Worm (Caenorhabditis elegans): ENCODE data around the gene R144.6.
A peak's percentile ranks its signal among the peaks of the same experiment; 100 is the strongest.

Gene R144.6

DNA sequence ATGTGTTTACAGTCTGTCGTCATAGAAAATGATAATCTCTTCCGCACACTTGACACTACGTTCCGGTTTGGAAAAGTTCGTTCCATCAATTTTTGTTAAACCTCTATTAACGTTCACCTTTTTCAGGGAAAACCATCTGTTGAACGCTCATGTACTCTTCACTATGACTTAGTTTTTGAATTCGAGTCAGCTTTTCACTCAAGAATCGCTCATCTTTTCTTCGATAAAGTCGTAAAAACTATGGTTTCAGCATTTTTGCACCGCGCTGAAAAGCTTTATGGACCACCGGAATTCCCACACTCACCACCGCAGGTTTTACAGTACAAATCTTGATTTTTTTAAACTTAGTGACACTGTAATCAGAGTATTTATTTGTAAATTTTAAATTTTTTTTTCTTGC, 19.1 kb upstream of the R144.6 start:
- no peak for TF ChIP-seq nhr-41 (GFP tag; IDR thresholded peaks at IDR 0.05)
- TF ChIP-seq aha-1 (tag) = peak; percentile 92

DNA sequence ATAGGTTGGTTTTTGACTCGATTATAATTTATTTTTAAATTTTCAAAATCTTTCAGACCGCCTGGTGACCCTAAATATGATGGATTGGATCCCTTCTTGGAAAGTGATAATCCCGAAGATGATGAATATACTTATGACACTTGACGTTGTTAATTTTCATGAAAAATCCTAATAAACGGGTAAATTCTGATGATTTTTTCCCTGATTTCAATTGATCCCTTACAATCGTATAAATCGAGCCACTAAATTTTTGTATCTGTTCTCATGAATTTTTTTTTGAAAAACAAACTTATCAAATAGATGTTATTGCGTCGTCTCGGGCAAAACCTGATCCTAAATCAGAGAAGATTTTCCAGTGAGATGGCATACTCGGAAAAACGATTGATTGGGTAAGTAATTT, 18.4 kb upstream of the R144.6 start, which contains the start of gene R144.13:
TSS of gene R144.13 (plus strand) at position 301 of the 400 bp plus-strand sequence.
- no peak for TF ChIP-seq hlh-30 (tag; optimal IDR thresholded peaks at IDR 0.05; ENCODE audit: insufficient read depth)
- TF ChIP-seq aha-1 (tag) = peak; percentile 19

DNA sequence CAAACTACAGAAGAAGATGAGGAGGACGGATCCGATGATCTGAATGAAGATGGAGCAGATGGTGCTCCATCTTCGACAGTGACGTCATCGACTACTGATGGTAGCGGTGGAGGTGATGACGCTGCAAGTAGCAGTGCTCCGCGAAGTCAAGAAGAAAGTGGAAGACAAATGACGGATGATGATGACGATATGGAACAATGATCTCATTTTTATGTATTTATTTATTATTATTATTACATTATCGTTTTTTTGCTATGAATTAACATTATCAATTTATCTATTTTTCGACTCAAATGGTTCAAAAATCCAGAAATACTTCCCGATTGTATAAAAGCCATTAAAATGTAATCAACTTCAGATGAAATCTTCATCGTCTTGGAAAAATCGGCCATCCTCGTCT, 17.2 kb upstream of the R144.6 start, which contains the start of gene R144.3:
TSS of gene R144.3 (plus strand) at position 301 of the 400 bp plus-strand sequence.
- no peak for TF ChIP-seq gei-8 (GFP tag; optimal IDR thresholded peaks at IDR 0.05)
- TF ChIP-seq tag-97 (GFP tag; IDR thresholded peaks at IDR 0.05) = no peak
- TF ChIP-seq spr-3 (GFP tag; optimal IDR thresholded peaks at IDR 0.05) = no peak
- TF ChIP-seq nhr-102 (tag; optimal IDR thresholded peaks at IDR 0.05) = no peak
- TF ChIP-seq D1046.2 (GFP tag; IDR thresholded peaks at IDR 0.05) = no peak
- TF ChIP-seq lin-1 (GFP tag; IDR thresholded peaks at IDR 0.05) = no peak
- no peak for TF ChIP-seq zip-2 (tag; optimal IDR thresholded peaks at IDR 0.05)
- TF ChIP-seq Y48G9A.11 (GFP tag; IDR thresholded peaks at IDR 0.05) = no peak
- no peak for TF ChIP-seq lsy-2 (tag; optimal IDR thresholded peaks at IDR 0.05)
- TF ChIP-seq daf-12 (tag; optimal IDR thresholded peaks at IDR 0.05) = no peak

DNA sequence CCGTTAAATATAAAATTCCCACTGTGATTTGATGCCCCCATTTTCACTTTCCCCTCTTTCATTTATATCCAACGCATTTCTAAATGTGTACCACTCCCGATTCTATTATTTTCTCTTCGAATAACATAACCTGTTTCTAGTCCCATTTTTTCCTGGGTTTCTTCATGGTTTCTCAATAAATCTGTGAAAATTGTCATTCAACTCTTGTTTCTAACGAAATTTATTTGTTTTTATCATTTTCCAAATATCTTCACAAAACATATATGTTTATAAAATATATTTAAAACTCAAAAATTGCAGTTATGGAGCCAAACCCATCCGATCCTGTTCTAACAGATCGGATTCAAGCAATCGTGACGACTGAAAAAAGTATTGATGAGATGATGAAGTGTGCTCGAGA, 16.4 kb upstream of the R144.6 start, which contains the start of gene mdt-11:
TSS of gene mdt-11 (plus strand) at position 301 of the 400 bp plus-strand sequence.
- TF ChIP-seq ZK546.5 (tag; optimal IDR thresholded peaks at IDR 0.05) (no peak), aha-1 (tag) (peak; percentile 55), nhr-25 (tag; optimal IDR thresholded peaks at IDR 0.05; ENCODE audit: borderline replicate concordance, insufficient read depth) (no peak), Y75B8A.6 (GFP tag; IDR thresholded peaks at IDR 0.05) (no peak), ceh-32 (tag; optimal IDR thresholded peaks at IDR 0.05; ENCODE audit: poor library complexity) (no peak), pha-4 (GFP tag; IDR thresholded peaks at IDR 0.05) (no peak), pha-4 (tag; optimal IDR thresholded peaks at IDR 0.05) (no peak), madf-5 (GFP tag; IDR thresholded peaks at IDR 0.05) (no peak), ceh-44 (GFP tag; IDR thresholded peaks at IDR 0.05) (no peak), dmd-6 (GFP tag; IDR thresholded peaks at IDR 0.05) (no peak)

DNA sequence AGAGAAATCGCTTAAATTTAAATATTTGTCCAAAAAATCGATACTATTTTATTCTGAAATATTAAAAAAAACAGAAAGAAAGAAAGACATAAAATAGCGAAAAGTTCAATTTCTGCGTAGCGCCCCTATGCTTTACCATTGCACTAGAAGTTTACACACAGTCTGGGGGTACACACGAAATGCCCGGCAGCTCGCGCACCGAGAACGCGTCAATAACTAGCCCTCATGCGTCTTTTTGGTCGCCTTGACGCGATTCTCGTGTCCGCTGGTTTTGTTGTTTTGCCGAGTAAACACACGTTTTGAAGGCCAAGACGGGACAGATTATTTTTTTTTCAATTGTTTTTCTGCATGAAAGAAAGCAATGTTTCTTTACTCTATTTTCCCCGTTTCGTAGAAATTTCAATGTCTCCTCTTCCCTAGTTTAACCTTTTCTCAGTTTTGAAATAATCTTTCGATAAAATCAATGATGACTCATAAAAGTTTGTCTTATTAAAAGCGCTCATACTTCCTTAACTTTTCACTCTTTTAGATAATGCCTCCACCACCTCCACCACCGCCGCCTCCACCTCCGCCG, 13.7 kb upstream of the R144.6 start, which contains the start of gene wip-1:
TSS of gene wip-1 (plus strand) at position 524 of the 574 bp plus-strand sequence.
- TF ChIP-seq Y105C5A.15 (GFP tag; IDR thresholded peaks at IDR 0.05) (peak; percentile 84; the same call in 1 of the 2 replicates), zip-2 (tag; optimal IDR thresholded peaks at IDR 0.05) (peak; percentile 88), pqm-1 (tag; optimal IDR thresholded peaks at IDR 0.05) (peak; percentile 54), lin-29 (GFP tag; IDR thresholded peaks at IDR 0.05) (peak; percentile 91), ceh-28 (tag; optimal IDR thresholded peaks at IDR 0.05) (peak; percentile 38), skn-1 (tag; optimal IDR thresholded peaks at IDR 0.05) (no peak), ces-1 (GFP tag; optimal IDR thresholded peaks at IDR 0.05) (peak; percentile 33), madf-5 (GFP tag; IDR thresholded peaks at IDR 0.05) (peak in 1 of 2 experiments; percentile 90; a peak in 1 of 4 replicates), nhr-76 (tag; optimal IDR thresholded peaks at IDR 0.05) (peak; percentile 53), tra-1 (GFP tag; IDR thresholded peaks at IDR 0.05) (peak; percentile 93), mdl-1 (tag; optimal IDR thresholded peaks at IDR 0.05) (peak; percentile 20 to 82), Y5F2A.4 (GFP tag; optimal IDR thresholded peaks at IDR 0.05) (peak; percentile 77), ama-1 (optimal IDR thresholded peaks at IDR 0.05) (peak; percentile 36), ztf-7 (tag; optimal IDR thresholded peaks at IDR 0.05) (peak; percentile 93), attf-4 (tag; optimal IDR thresholded peaks at IDR 0.05) (peak; percentile 3), sdz-12 (GFP tag; optimal IDR thresholded peaks at IDR 0.05) (peak; percentile 33), tag-97 (GFP tag; IDR thresholded peaks at IDR 0.05) (no peak), nhr-102 (tag; optimal IDR thresholded peaks at IDR 0.05) (peak; percentile 97), hlh-30 (tag; optimal IDR thresholded peaks at IDR 0.05; ENCODE audit: insufficient read depth) (peak; percentile 94), nhr-48 (tag; optimal IDR thresholded peaks at IDR 0.05) (peak; percentile 91), vab-7 (GFP tag; IDR thresholded peaks at IDR 0.05) (peak; percentile 88), daf-8 (GFP tag; IDR thresholded peaks at IDR 0.05) (no peak), ZK337.2 (GFP tag; IDR thresholded peaks at IDR 0.05) (peak; percentile 69; the same call in 1 of the 2 replicates), zfp-2 (tag; optimal IDR thresholded peaks at IDR 0.05) (peak; percentile 85), ceh-82 (tag; optimal IDR thresholded peaks at IDR 0.05) (no peak), nhr-111 (GFP tag; optimal IDR thresholded peaks at IDR 0.05) (peak; percentile 86)

Measured in whole organism, L4 larva.